Worm (Caenorhabditis elegans): ENCODE results near the gene W05H7.1.

DNA sequence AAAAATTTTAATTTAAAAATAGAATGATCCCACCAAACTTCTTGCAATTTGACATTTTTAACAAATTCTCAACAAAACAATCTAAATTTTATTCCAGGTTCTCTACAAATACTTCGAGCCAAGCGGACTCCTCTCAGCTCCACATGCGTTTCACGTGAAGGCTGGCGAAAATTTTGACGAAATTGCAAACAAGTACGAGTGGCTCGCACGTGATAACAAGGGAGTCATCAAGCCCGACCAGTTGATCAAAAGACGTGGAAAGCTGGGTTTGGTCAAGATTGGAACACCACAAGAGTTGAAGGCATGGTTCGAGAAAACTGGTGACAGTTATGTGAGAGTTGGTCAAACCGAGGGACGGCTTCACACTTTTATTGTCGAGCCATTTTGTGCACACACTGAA, 29.1 kb downstream of the W05H7.1 start:
- TF ChIP-seq hrde-1 (tag; optimal IDR thresholded peaks at IDR 0.05; ENCODE audit: borderline replicate concordance) (no peak), Y56A3A.18 (GFP tag; IDR thresholded peaks at IDR 0.05) (no peak), tbp1 (GFP tag; optimal IDR thresholded peaks at IDR 0.05) (no peak), lag-1 (GFP tag; IDR thresholded peaks at IDR 0.05) (no peak), lsy-27 (tag; optimal IDR thresholded peaks at IDR 0.05; ENCODE audit: borderline replicate concordance, insufficient read depth) (no peak), ztf-28 (GFP tag; IDR thresholded peaks at IDR 0.05) (no peak), snpc-1.1 (tag; optimal IDR thresholded peaks at IDR 0.05; ENCODE audit: insufficient read depth) (no peak), nfyb-1 (GFP tag; IDR thresholded peaks at IDR 0.05) (no peak), F10E7.11 (tag; optimal IDR thresholded peaks at IDR 0.05) (no peak), D2030.7 (GFP tag; IDR thresholded peaks at IDR 0.05) (no peak), nhr-120 (GFP tag; IDR thresholded peaks at IDR 0.05) (no peak), nhr-90 (tag; optimal IDR thresholded peaks at IDR 0.05) (no peak)

Measured in whole organism, young adult.